Worm (Caenorhabditis elegans) whole organism, early embryonic: ENCODE results near the gene C34F6.1.

Source experiments
- B0310.2 ChIP-seq: sonication (generic microtip); optimal IDR thresholded peaks from 2 replicates; lab custom pipeline; 2016; ENCODE audit warnings: mild to moderate bottlenecking, missing genetic modification characterization, missing compliant biosample characterization
- F13C5.2 ChIP-seq: sonication (generic microtip); optimal IDR thresholded peaks from 2 replicates; lab custom pipeline; 2017; ENCODE audit warnings: mild to moderate bottlenecking, missing genetic modification characterization, inconsistent platforms, missing compliant biosample characterization
- aly-1 ChIP-seq: sonication (generic microtip); optimal IDR thresholded peaks from 2 replicates; lab custom pipeline; 2016; ENCODE audit warnings: missing genetic modification characterization, missing compliant biosample characterization
- ama-1 ChIP-seq: fragments of 150-350 bp; optimal IDR thresholded peaks from 2 replicates; lab custom pipeline; 2014
- ceh-13 ChIP-seq: fragments of 200-800 bp; sonication (Bioruptor generic); optimal IDR thresholded peaks from 2 replicates; lab custom pipeline; 2018; ENCODE audit warnings: mild to moderate bottlenecking, missing genetic modification characterization, missing compliant biosample characterization
- ceh-36 ChIP-seq: sonication (generic microtip); optimal IDR thresholded peaks from 2 replicates; lab custom pipeline; 2016; ENCODE audit warnings: missing genetic modification characterization, inconsistent platforms, missing compliant biosample characterization
- ets-7 ChIP-seq: sonication (generic microtip); optimal IDR thresholded peaks from 2 replicates; lab custom pipeline; 2016; ENCODE audit warnings: missing genotype, missing genetic modification characterization, missing compliant biosample characterization
- flt-1 ChIP-seq: fragments of 200-800 bp; sonication (Bioruptor generic); IDR thresholded peaks from 2 replicates; pipeline ENCODE4 v1.3.6; 2022; ENCODE audit warnings: missing genetic modification characterization, missing compliant biosample characterization
- hmbx-1 ChIP-seq: sonication (generic microtip); optimal IDR thresholded peaks from 2 replicates; lab custom pipeline; 2016; ENCODE audit warnings: mild to moderate bottlenecking, missing genetic modification characterization, missing compliant biosample characterization
- hmg-4 ChIP-seq: fragments of 200-800 bp; sonication (Bioruptor generic); optimal IDR thresholded peaks from 2 replicates; lab custom pipeline; 2018; ENCODE audit warnings: mild to moderate bottlenecking, missing genetic modification characterization, missing compliant biosample characterization
- hnd-1 ChIP-seq: sonication (generic microtip); optimal IDR thresholded peaks from 2 replicates; lab custom pipeline; 2016; ENCODE audit warnings: missing genetic modification characterization, missing compliant biosample characterization
- pes-1 ChIP-seq: fragments of 200-800 bp; sonication (Bioruptor generic); IDR thresholded peaks from 2 replicates; pipeline ENCODE4 v1.3.6; 2022; ENCODE audit warnings: missing genetic modification reagents, missing genetic modification characterization, missing compliant biosample characterization
- scrt-1 ChIP-seq: fragments of 200-800 bp; sonication (Bioruptor generic); IDR thresholded peaks from 2 replicates; pipeline ENCODE4 v1.3.6; 2022; ENCODE audit warnings: missing genetic modification characterization, missing compliant biosample characterization
- sea-1 ChIP-seq: fragments of 200-800 bp; sonication (Bioruptor generic); conservative IDR thresholded peaks from 2 replicates; pipeline ENCODE4 v1.3.6; 2022; ENCODE audit warnings: missing genetic modification characterization, missing compliant biosample characterization
- tbx-11 ChIP-seq: fragments of 200-800 bp; sonication (Bioruptor generic); IDR thresholded peaks from 2 replicates; pipeline ENCODE4 v1.3.6; 2022; ENCODE audit warnings: missing genetic modification characterization, missing compliant biosample characterization
- tbx-37 ChIP-seq: fragments of 200-800 bp; sonication (Bioruptor generic); conservative IDR thresholded peaks from 2 replicates; pipeline ENCODE4 v1.3.6; 2022; ENCODE audit warnings: missing genetic modification reagents, missing genetic modification characterization, missing compliant biosample characterization
- tra-4 ChIP-seq: sonication (generic microtip); optimal IDR thresholded peaks from 2 replicates; lab custom pipeline; 2017; ENCODE audit warnings: missing genetic modification characterization, missing compliant biosample characterization

Gene C34F6.1

ce11 chrX:11201165-11201564 lies 4.5 kb upstream of the C34F6.1 start, which contains the start of gene col-179:
TSS of gene col-179 (plus strand) at chrX:11201465.
- TF ChIP-seq F13C5.2 (tag; lab: Kevin White, UChicago) (no peak), hmg-4 (no peak), aly-1 (tag; lab: Kevin White, UChicago) (no peak), tbx-37 (GFP tag; lab: Robert Waterston, UW) (no peak), ceh-36 (tag; lab: Kevin White, UChicago) (no peak), sea-1 (GFP tag; lab: Robert Waterston, UW) (no peak), flt-1 (GFP tag; lab: Robert Waterston, UW) (no peak), ets-7 (tag; lab: Kevin White, UChicago) (no peak), tra-4 (tag; lab: Kevin White, UChicago) (no peak), ama-1 (lab: Kevin White, UChicago) (no peak), ceh-13 (GFP tag; lab: Kevin White, UChicago) (no peak), pes-1 (GFP tag; lab: Robert Waterston, UW) (no peak), hmbx-1 (tag; lab: Kevin White, UChicago) (no peak), tbx-11 (GFP tag; lab: Robert Waterston, UW) (no peak), scrt-1 (GFP tag; lab: Robert Waterston, UW) (no peak), hnd-1 (no peak), B0310.2 (no peak)

ce11 chrX:11199155-11199554 lies 2.5 kb upstream of the C34F6.1 start, which contains the start of gene col-178:
TSS of gene col-178 (plus strand) at chrX:11199455.
- TF ChIP-seq tbx-11 (GFP tag; lab: Robert Waterston, UW): no peak
- no peak for TF ChIP-seq hnd-1

ce11 chrX:11193670-11194069 lies 3.0 kb downstream of the C34F6.1 start:
- TF ChIP-seq ets-7 (tag; lab: Kevin White, UChicago): no peak
- TF ChIP-seq hnd-1: no peak
- no peak for TF ChIP-seq tra-4 (tag; lab: Kevin White, UChicago)
- no peak for TF ChIP-seq B0310.2
- TF ChIP-seq hmg-4: no peak
- TF ChIP-seq tbx-37 (GFP tag; lab: Robert Waterston, UW): no peak
- TF ChIP-seq ama-1 (lab: Kevin White, UChicago): no peak
- TF ChIP-seq tbx-11 (GFP tag; lab: Robert Waterston, UW): no peak
- no peak for TF ChIP-seq pes-1 (GFP tag; lab: Robert Waterston, UW)
- TF ChIP-seq ceh-13 (GFP tag; lab: Kevin White, UChicago): no peak
- TF ChIP-seq hmbx-1 (tag; lab: Kevin White, UChicago): no peak
- no peak for TF ChIP-seq scrt-1 (GFP tag; lab: Robert Waterston, UW)
- TF ChIP-seq sea-1 (GFP tag; lab: Robert Waterston, UW): no peak
- no peak for TF ChIP-seq aly-1 (tag; lab: Kevin White, UChicago)
- TF ChIP-seq ceh-36 (tag; lab: Kevin White, UChicago): no peak
- TF ChIP-seq flt-1 (GFP tag; lab: Robert Waterston, UW): no peak
- no peak for TF ChIP-seq F13C5.2 (tag; lab: Kevin White, UChicago)

ce11 chrX:11190443-11190842 lies 6.2 kb downstream of the C34F6.1 start:
- no peak for TF ChIP-seq ceh-36 (tag; lab: Kevin White, UChicago)

ce11 chrX:11189515-11189914 lies 7.1 kb downstream of the C34F6.1 start, which contains the start of gene F13D2.1:
TSS of gene F13D2.1 (minus strand) at chrX:11189615.
- no peak for TF ChIP-seq tbx-37 (GFP tag; lab: Robert Waterston, UW)
- TF ChIP-seq tra-4 (tag; lab: Kevin White, UChicago): no peak
- no peak for TF ChIP-seq hnd-1
- no peak for TF ChIP-seq flt-1 (GFP tag; lab: Robert Waterston, UW)
- no peak for TF ChIP-seq tbx-11 (GFP tag; lab: Robert Waterston, UW)
- no peak for TF ChIP-seq scrt-1 (GFP tag; lab: Robert Waterston, UW)
- TF ChIP-seq ets-7 (tag; lab: Kevin White, UChicago): no peak
- TF ChIP-seq sea-1 (GFP tag; lab: Robert Waterston, UW): no peak
- no peak for TF ChIP-seq ama-1 (lab: Kevin White, UChicago)
- no peak for TF ChIP-seq hmbx-1 (tag; lab: Kevin White, UChicago)
- no peak for TF ChIP-seq hmg-4

ce11 chrX:11185498-11185897 lies 11.1 kb downstream of the C34F6.1 start, which contains the start of gene gnrr-7:
TSS of gene gnrr-7 (plus strand) at chrX:11185798.
- TF ChIP-seq tbx-37 (GFP tag; lab: Robert Waterston, UW) (no peak), tbx-11 (GFP tag; lab: Robert Waterston, UW) (no peak), scrt-1 (GFP tag; lab: Robert Waterston, UW) (no peak), hmg-4 (no peak), ama-1 (lab: Kevin White, UChicago) (no peak), sea-1 (GFP tag; lab: Robert Waterston, UW) (no peak), flt-1 (GFP tag; lab: Robert Waterston, UW) (no peak), hmbx-1 (tag; lab: Kevin White, UChicago) (no peak), ceh-13 (GFP tag; lab: Kevin White, UChicago) (no peak), tra-4 (tag; lab: Kevin White, UChicago) (no peak), hnd-1 (no peak), ceh-36 (tag; lab: Kevin White, UChicago) (no peak)

ce11 chrX:11178599-11178998 lies 18.0 kb downstream of the C34F6.1 start, which contains the start of gene gnrr-6:
TSS of gene gnrr-6 (plus strand) at chrX:11178899.
- TF ChIP-seq hmg-4 (no peak), tbx-37 (GFP tag; lab: Robert Waterston, UW) (no peak), hnd-1 (no peak), tbx-11 (GFP tag; lab: Robert Waterston, UW) (no peak), pes-1 (GFP tag; lab: Robert Waterston, UW) (no peak), tra-4 (tag; lab: Kevin White, UChicago) (no peak), F13C5.2 (tag; lab: Kevin White, UChicago) (no peak), aly-1 (tag; lab: Kevin White, UChicago) (no peak), hmbx-1 (tag; lab: Kevin White, UChicago) (no peak)
